Fruit fly (Drosophila melanogaster) whole organism, embryonic: ENCODE measurements around the gene CG15865.

Experiments
- Atf3 ChIP-seq: fragments of 200-800 bp; sonication (Bioruptor generic); optimal IDR thresholded peaks from 3 replicates; lab custom pipeline; 2016; ENCODE audit warnings: missing biosample characterization, missing genetic modification characterization
- Blimp-1 ChIP-seq: fragments of 200-800 bp; sonication (Bioruptor generic); optimal IDR thresholded peaks from 3 replicates; lab custom pipeline; 2018; ENCODE audit warnings: missing biosample characterization, missing genetic modification characterization, mild to moderate bottlenecking, moderate library complexity, missing genetic modification reagents
- C15 ChIP-seq: fragments of 200-800 bp; sonication (Bioruptor generic); IDR thresholded peaks from 3 replicates; pipeline ENCODE4 v1.3.6; 2022; ENCODE audit warnings: missing biosample characterization, missing genetic modification characterization
- CG10209 ChIP-seq: fragments of 200-800 bp; sonication (Bioruptor generic); optimal IDR thresholded peaks from 3 replicates; lab custom pipeline; 2017; ENCODE audit warnings: missing biosample characterization, mild to moderate bottlenecking, missing genetic modification characterization, missing genetic modification reagents
- CG10431 ChIP-seq: fragments of 200-800 bp; sonication (Bioruptor generic); optimal IDR thresholded peaks from 3 replicates; lab custom pipeline; 2018; ENCODE audit warnings: missing biosample characterization, mild to moderate bottlenecking, missing genetic modification characterization
- CG12236 ChIP-seq: fragments of 200-800 bp; sonication (Bioruptor generic); optimal IDR thresholded peaks from 2 replicates; lab custom pipeline; 2016; ENCODE audit warnings: missing biosample characterization, missing genetic modification characterization
- CG12769 ChIP-seq: fragments of 200-800 bp; sonication (Bioruptor generic); optimal IDR thresholded peaks from 2 replicates; lab custom pipeline; 2019; ENCODE audit warnings: missing biosample characterization, mild to moderate bottlenecking, missing genetic modification characterization, moderate library complexity
- CG14050 ChIP-seq: fragments of 200-800 bp; sonication (Bioruptor generic); IDR thresholded peaks from 3 replicates; pipeline ENCODE4 v1.3.6; 2022; ENCODE audit warnings: missing biosample characterization, missing genetic modification characterization
- CG15696 ChIP-seq: fragments of 200-800 bp; sonication (Bioruptor generic); optimal IDR thresholded peaks from 2 replicates; lab custom pipeline; 2019; ENCODE audit warnings: missing biosample characterization, mild to moderate bottlenecking, missing genetic modification characterization, moderate library complexity
- CG17802 ChIP-seq: fragments of 200-800 bp; sonication (Bioruptor generic); optimal IDR thresholded peaks from 2 replicates; lab custom pipeline; 2018; ENCODE audit warnings: missing biosample characterization, mild to moderate bottlenecking, missing genetic modification characterization, moderate library complexity
- CG18476 ChIP-seq: fragments of 200-800 bp; sonication (Bioruptor generic); optimal IDR thresholded peaks from 2 replicates; lab custom pipeline; 2016; ENCODE audit warnings: missing biosample characterization, mild to moderate bottlenecking, missing genetic modification characterization
- CG3065 ChIP-seq: fragments of 200-800 bp; sonication (Bioruptor generic); optimal IDR thresholded peaks from 2 replicates; lab custom pipeline; 2016; ENCODE audit warnings: missing biosample characterization, missing genetic modification characterization
- CG3163 ChIP-seq: fragments of 200-800 bp; sonication (Bioruptor generic); optimal IDR thresholded peaks from 3 replicates; lab custom pipeline; 2016; ENCODE audit warnings: missing biosample characterization, missing genetic modification characterization
- CG3281 ChIP-seq: fragments of 200-800 bp; sonication (Bioruptor generic); optimal IDR thresholded peaks from 3 replicates; lab custom pipeline; 2017; ENCODE audit warnings: missing biosample characterization, mild to moderate bottlenecking, missing genetic modification characterization
- CG4360 ChIP-seq: fragments of 200-800 bp; sonication (Bioruptor generic); IDR thresholded peaks from 2 replicates; pipeline ENCODE4 v1.3.6; 2022; ENCODE audit warnings: missing biosample characterization, missing genetic modification characterization
- CG6254 ChIP-seq: fragments of 200-800 bp; sonication (Bioruptor generic); optimal IDR thresholded peaks from 3 replicates; lab custom pipeline; 2017; ENCODE audit warnings: mild to moderate bottlenecking, missing biosample characterization, missing genetic modification reagents, missing genetic modification characterization
- CG6272 ChIP-seq: fragments of 200-800 bp; sonication (Bioruptor generic); IDR thresholded peaks from 2 replicates; pipeline ENCODE4 v1.3.6; 2022; ENCODE audit warnings: missing biosample characterization, missing genetic modification characterization
- CG7271 ChIP-seq: fragments of 200-800 bp; sonication (Bioruptor generic); optimal IDR thresholded peaks from 2 replicates; lab custom pipeline; 2018; ENCODE audit warnings: missing biosample characterization, mild to moderate bottlenecking, missing genetic modification characterization, moderate library complexity
- CG8281 ChIP-seq: fragments of 200-800 bp; sonication (Bioruptor generic); optimal IDR thresholded peaks from 2 replicates; lab custom pipeline; 2018; ENCODE audit warnings: missing biosample characterization, mild to moderate bottlenecking, missing genetic modification characterization, moderate library complexity
- CG8478 ChIP-seq: fragments of >200 bp; optimal IDR thresholded peaks from 2 replicates; lab custom pipeline; 2018
- CG9797 ChIP-seq: fragments of 200-800 bp; sonication (Bioruptor generic); optimal IDR thresholded peaks from 3 replicates; lab custom pipeline; 2018; ENCODE audit warnings: missing biosample characterization, mild to moderate bottlenecking, missing genetic modification characterization
- CG9876 ChIP-seq: fragments of 200-800 bp; sonication (Bioruptor generic); optimal IDR thresholded peaks from 2 replicates; lab custom pipeline; 2016; ENCODE audit warnings: missing biosample characterization, missing genetic modification characterization
- CkIIα-i1 ChIP-seq: fragments of 200-800 bp; sonication (Bioruptor generic); IDR thresholded peaks from 2 replicates; pipeline ENCODE4 v1.3.6; 2022; ENCODE audit warnings: missing biosample characterization, missing genetic modification characterization
- CrebB ChIP-seq: fragments of 200-800 bp; sonication (Bioruptor generic); optimal IDR thresholded peaks from 3 replicates; lab custom pipeline; 2018; ENCODE audit warnings: missing biosample characterization, mild to moderate bottlenecking, missing genetic modification characterization
- E2f1 ChIP-seq: fragments of 200-800 bp; sonication (Bioruptor generic); IDR thresholded peaks from 2 replicates; pipeline ENCODE4 v1.3.6; 2022; ENCODE audit warnings: missing biosample characterization, missing genetic modification characterization
- Ets65A ChIP-seq: fragments of 200-800 bp; sonication (Bioruptor generic); peaks from one replicate; lab custom pipeline; 2016; ENCODE audit warnings: missing biosample characterization, missing genetic modification characterization
- HLH3B ChIP-seq: fragments of 200-800 bp; sonication (Bioruptor generic); IDR thresholded peaks from 2 replicates; pipeline ENCODE4 v1.3.6; 2022; ENCODE audit warnings: missing biosample characterization, missing genetic modification characterization
- Lhr ChIP-seq: fragments of 200-800 bp; sonication (Bioruptor generic); optimal IDR thresholded peaks from 3 replicates; lab custom pipeline; 2017; ENCODE audit warnings: mild to moderate bottlenecking, missing biosample characterization, missing genetic modification reagents, missing genetic modification characterization
- Meics ChIP-seq: fragments of 200-800 bp; sonication (Bioruptor generic); optimal IDR thresholded peaks from 2 replicates; lab custom pipeline; 2017; ENCODE audit warnings: missing biosample characterization, mild to moderate bottlenecking, missing genetic modification characterization
- Mrtf ChIP-seq: fragments of 200-800 bp; sonication (Bioruptor generic); IDR thresholded peaks from 3 replicates; pipeline ENCODE4 v1.3.6; 2022; ENCODE audit warnings: missing biosample characterization, missing genetic modification characterization
- NC2α ChIP-seq: fragments of 200-800 bp; sonication (Bioruptor generic); optimal IDR thresholded peaks from 2 replicates; lab custom pipeline; 2016; ENCODE audit warnings: missing biosample characterization, missing genetic modification characterization
- Sin3A ChIP-seq: fragments of >200 bp; optimal IDR thresholded peaks from 2 replicates; lab custom pipeline; 2018
- abd-A ChIP-seq: fragments of 200-800 bp; sonication (Bioruptor generic); optimal IDR thresholded peaks from 3 replicates; lab custom pipeline; 2019; ENCODE audit warnings: missing biosample characterization, mild to moderate bottlenecking, missing genetic modification characterization, moderate library complexity
- al ChIP-seq: fragments of 200-800 bp; sonication (Bioruptor generic); IDR thresholded peaks from 2 replicates; pipeline ENCODE4 v1.3.6; 2022; ENCODE audit warnings: missing biosample characterization, missing genetic modification characterization
- ase ChIP-seq: fragments of 200-800 bp; sonication (Bioruptor generic); IDR thresholded peaks from 3 replicates; pipeline ENCODE4 v1.3.6; 2022; ENCODE audit warnings: missing biosample characterization, missing genetic modification characterization
- caup ChIP-seq: fragments of 200-800 bp; sonication (Bioruptor generic); optimal IDR thresholded peaks from 3 replicates; lab custom pipeline; 2017; ENCODE audit warnings: missing biosample characterization, mild to moderate bottlenecking, missing genetic modification characterization, moderate library complexity; ENCODE audit not compliant: severe bottlenecking
- dati ChIP-seq: fragments of 200-800 bp; sonication (Bioruptor generic); IDR thresholded peaks from 2 replicates; pipeline ENCODE4 v1.3.6; 2022; ENCODE audit warnings: missing biosample characterization, missing genetic modification characterization
- disco-r ChIP-seq: fragments of 200-800 bp; sonication (Bioruptor generic); optimal IDR thresholded peaks from 2 replicates; lab custom pipeline; 2016; ENCODE audit warnings: missing biosample characterization, missing genetic modification characterization
- dmrt99B ChIP-seq: fragments of 200-800 bp; sonication (Bioruptor generic); optimal IDR thresholded peaks from 2 replicates; lab custom pipeline; 2018; ENCODE audit warnings: missing biosample characterization, mild to moderate bottlenecking, missing genetic modification characterization, moderate library complexity
- esg ChIP-seq: fragments of 200-800 bp; sonication (Bioruptor generic); conservative IDR thresholded peaks from 2 replicates; pipeline ENCODE4 v1.3.6; 2022; ENCODE audit warnings: missing biosample characterization, missing genetic modification characterization
- fd96Cb ChIP-seq: fragments of 200-800 bp; sonication (Bioruptor generic); optimal IDR thresholded peaks from 2 replicates; lab custom pipeline; 2018; ENCODE audit warnings: missing biosample characterization, mild to moderate bottlenecking, missing genetic modification characterization, moderate library complexity
- fru ChIP-seq: fragments of >200 bp; optimal IDR thresholded peaks from 2 replicates; lab custom pipeline; 2017
- gfzf ChIP-seq: fragments of 200-800 bp; sonication (Bioruptor generic); optimal IDR thresholded peaks from 2 replicates; lab custom pipeline; 2016; ENCODE audit warnings: missing biosample characterization, mild to moderate bottlenecking, missing genetic modification characterization, moderate library complexity
- grn ChIP-seq: fragments of 200-800 bp; sonication (Bioruptor generic); optimal IDR thresholded peaks from 3 replicates; lab custom pipeline; 2017; ENCODE audit warnings: missing biosample characterization, missing genetic modification characterization
- ham ChIP-seq: fragments of 200-800 bp; sonication (Bioruptor generic); IDR thresholded peaks from 2 replicates; pipeline ENCODE4 v1.3.6; 2022; ENCODE audit warnings: missing biosample characterization, missing genetic modification characterization
- sc ChIP-seq, 3 experiments: fragments of >200 bp in 2 of 3; fragments of 200-800 bp in 1 of 3; sonication (Bioruptor generic) in 1 of 3; optimal IDR thresholded peaks; 2 replicates in 2 of 3; 3 replicates in 1 of 3; lab custom pipeline; 2017; ENCODE audit warnings: mild to moderate bottlenecking in 1 of 3, missing biosample characterization in 1 of 3, missing genetic modification characterization in 1 of 3, missing genetic modification reagents in 1 of 3
- schlank ChIP-seq: fragments of 200-800 bp; sonication (Bioruptor generic); optimal IDR thresholded peaks from 2 replicates; lab custom pipeline; 2018; ENCODE audit warnings: missing biosample characterization, mild to moderate bottlenecking, missing genetic modification characterization
- seq ChIP-seq: fragments of 200-800 bp; sonication (Bioruptor generic); IDR thresholded peaks from 2 replicates; pipeline ENCODE4 v1.3.6; 2022; ENCODE audit warnings: missing biosample characterization, missing genetic modification characterization
- tio ChIP-seq: fragments of 200-800 bp; sonication (Bioruptor generic); optimal IDR thresholded peaks from 2 replicates; lab custom pipeline; 2017; ENCODE audit warnings: missing biosample characterization, missing genetic modification characterization, inconsistent platforms
- toy ChIP-seq: fragments of 200-800 bp; sonication (Bioruptor generic); IDR thresholded peaks from 2 replicates; pipeline ENCODE4 v1.3.6; 2022; ENCODE audit warnings: missing biosample characterization, missing genetic modification characterization
- trh ChIP-seq: fragments of 200-800 bp; sonication (Bioruptor generic); optimal IDR thresholded peaks from 2 replicates; lab custom pipeline; 2016; ENCODE audit warnings: missing biosample characterization, missing genetic modification characterization
- unc-4 ChIP-seq: fragments of 200-800 bp; sonication (Bioruptor generic); IDR thresholded peaks from 2 replicates; pipeline ENCODE4 v1.3.6; 2022; ENCODE audit warnings: missing biosample characterization, missing genetic modification characterization; ENCODE audit not compliant: partially characterized antibody
- wor ChIP-seq: fragments of 200-800 bp; sonication (Bioruptor generic); IDR thresholded peaks from 2 replicates; pipeline ENCODE4 v1.3.6; 2022; ENCODE audit warnings: missing biosample characterization, missing genetic modification characterization

CG15865 gene

dm6 chrX:16654931-16655409 is 9.3 kb downstream of the CG15865 start, which contains the start of the genes Nemp and r (continued):
- TF ChIP-seq ase (GFP tag; lab: Robert Waterston, UW) (no peak), CG17802 (tag; lab: Kevin White, UChicago) (no peak), caup (no peak), dati (no peak), CG15696 (tag; lab: Kevin White, UChicago) (no peak), disco-r (no peak), Lhr (GFP tag; lab: Kevin White, UChicago) (peak; percentile 80), sc (optimal IDR thresholded peaks at IDR 0.05; lab: Kevin White, UChicago) (no peak), sc (GFP tag; optimal IDR thresholded peaks at IDR 0.05; lab: Kevin White, UChicago) (no peak), gfzf (GFP tag; lab: Kevin White, UChicago) (peak; percentile 82), E2f1 (GFP tag; lab: Robert Waterston, UW) (no peak), NC2α (GFP tag; lab: Kevin White, UChicago) (no peak), tio (no peak), CG3281 (no peak), CkIIα-i1 (no peak), Meics (GFP tag; lab: Kevin White, UChicago) (no peak), dmrt99B (tag; lab: Kevin White, UChicago) (no peak), CrebB (no peak), wor (GFP tag; lab: Robert Waterston, UW) (no peak), CG18476 (GFP tag; lab: Kevin White, UChicago) (no peak), trh (GFP tag; lab: Kevin White, UChicago) (no peak), ham (no peak), CG7271 (tag; lab: Kevin White, UChicago) (no peak), fd96Cb (tag; lab: Kevin White, UChicago) (no peak), Atf3 (GFP tag; lab: Kevin White, UChicago) (no peak), abd-A (no peak), CG14050 (no peak), CG3163 (GFP tag; lab: Kevin White, UChicago) (no peak), toy (GFP tag; lab: Robert Waterston, UW) (no peak), CG3065 (GFP tag; lab: Kevin White, UChicago) (no peak), CG12236 (GFP tag; lab: Kevin White, UChicago) (no peak), seq (GFP tag; lab: Robert Waterston, UW) (no peak), al (GFP tag; lab: Robert Waterston, UW) (no peak), Sin3A (lab: Kevin White, UChicago) (peak; percentile 88), unc-4 (GFP tag; lab: Robert Waterston, UW) (peak; percentile 71), CG4360 (GFP tag; lab: Robert Waterston, UW) (no peak), esg (no peak), schlank (tag; lab: Kevin White, UChicago) (no peak), CG9876 (no peak), fru (lab: Kevin White, UChicago) (no peak), Ets65A (no peak), HLH3B (GFP tag; lab: Robert Waterston, UW) (no peak), C15 (GFP tag; lab: Robert Waterston, UW) (no peak), CG12769 (tag; lab: Kevin White, UChicago) (no peak), CG9797 (GFP tag; lab: Kevin White, UChicago) (peak; percentile 55), CG6254 (no peak), CG10209 (GFP tag; lab: Kevin White, UChicago) (no peak), CG6272 (GFP tag; lab: Robert Waterston, UW) (no peak), CG8478 (lab: Kevin White, UChicago) (peak; percentile 60), CG8281 (tag; lab: Kevin White, UChicago) (no peak), Blimp-1 (GFP tag; lab: Kevin White, UChicago) (no peak), grn (GFP tag; lab: Kevin White, UChicago) (no peak), Mrtf (GFP tag; lab: Robert Waterston, UW) (no peak), CG10431 (GFP tag; lab: Kevin White, UChicago) (no peak)
